Fruit fly (Drosophila melanogaster): Measurements from ENCODE around the gene Cpr65Eb.

The Cpr65Eb gene

DNA sequence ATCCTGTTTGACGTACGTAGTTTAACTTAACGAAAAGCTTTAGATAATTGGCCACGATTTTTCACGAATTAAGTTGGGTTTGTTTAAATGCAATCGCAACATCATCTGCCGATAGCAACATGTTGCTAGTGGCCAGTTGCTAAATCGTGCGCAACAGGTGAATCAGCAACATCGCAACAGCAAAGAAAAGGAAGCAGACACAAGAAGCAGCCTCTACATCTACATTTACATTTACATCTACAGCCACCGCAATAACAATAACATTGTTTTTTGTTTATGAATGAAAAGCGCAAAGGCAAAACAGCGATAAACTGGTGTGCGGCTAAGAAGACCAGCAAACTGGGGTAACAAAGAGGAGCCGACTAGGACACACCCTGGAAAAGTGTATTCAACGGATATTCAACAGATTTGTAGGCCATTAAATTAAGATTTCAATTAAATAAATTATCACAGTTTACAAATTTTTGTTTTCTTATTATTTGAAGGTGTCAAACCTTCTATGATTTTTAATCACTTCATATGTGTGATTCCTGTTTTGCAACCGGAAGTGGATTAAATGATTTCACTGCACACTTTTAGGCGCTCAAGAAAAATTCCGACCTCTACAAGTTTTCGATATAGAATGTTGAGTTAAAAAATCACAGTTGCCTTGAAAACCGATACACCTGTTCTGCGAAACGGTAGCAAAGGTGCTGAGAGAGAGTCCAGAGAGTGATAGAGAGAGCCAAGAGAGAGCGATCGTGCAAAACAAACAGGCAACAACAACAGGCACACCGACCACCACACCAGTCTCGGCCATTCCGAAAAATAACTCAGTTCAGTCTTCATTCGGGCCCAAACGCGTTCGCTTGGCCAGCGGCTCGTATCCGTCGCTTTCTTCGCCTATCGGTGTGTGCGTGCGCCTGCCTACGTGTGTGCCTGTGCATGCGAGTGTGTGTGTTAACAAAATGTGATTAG lies 45.4 kb upstream of the Cpr65Eb start, which contains the start of gene melt (continued):
- TF ChIP-seq sqz (GFP tag; optimal IDR thresholded peaks at IDR 0.05): peak; percentile 60
- peak; percentile 76 for TF ChIP-seq CG3847 (GFP tag; IDR thresholded peaks at IDR 0.05)
- TF ChIP-seq CG10147 (GFP tag; optimal IDR thresholded peaks at IDR 0.05): peak; percentile 87
- no peak for TF ChIP-seq corto (GFP tag; optimal IDR thresholded peaks at IDR 0.05)
- no peak for TF ChIP-seq fd64A (GFP tag; optimal IDR thresholded peaks at IDR 0.05)
- peak; percentile 78 for TF ChIP-seq repo (GFP tag; optimal IDR thresholded peaks at IDR 0.05)
- no peak for TF ChIP-seq CG11696 (GFP tag; IDR thresholded peaks at IDR 0.05)
- TF ChIP-seq CG14050 (GFP tag; IDR thresholded peaks at IDR 0.05): peak; percentile 52; the same call in 2 of the 3 replicates
- peak; percentile 83 for TF ChIP-seq nerfin-1 (tag; optimal IDR thresholded peaks at IDR 0.05)
- peak; percentile 83 for TF ChIP-seq pb (GFP tag; optimal IDR thresholded peaks at IDR 0.05)
- peak; percentile 53 for TF ChIP-seq H2.0 (GFP tag; IDR thresholded peaks at IDR 0.05)
- TF ChIP-seq CG9609 (GFP tag; optimal IDR thresholded peaks at IDR 0.05): peak; percentile 82
- TF ChIP-seq Awh (GFP tag; IDR thresholded peaks at IDR 0.05): peak; percentile 39; the same call in 1 of the 2 replicates
- TF ChIP-seq CG3838 (GFP tag; optimal IDR thresholded peaks at IDR 0.05): peak; percentile 68
- TF ChIP-seq pita (GFP tag; optimal IDR thresholded peaks at IDR 0.05): peak; percentile 14
- peak; percentile 87 to 91 for TF ChIP-seq Hr51 (GFP tag; optimal IDR thresholded peaks at IDR 0.05)
- peak; percentile 80 for TF ChIP-seq crc (GFP tag; optimal IDR thresholded peaks at IDR 0.05)
- TF ChIP-seq CG8478 (optimal IDR thresholded peaks at IDR 0.05): no peak
- TF ChIP-seq CG16863 (GFP tag; optimal IDR thresholded peaks at IDR 0.05): peak; percentile 83
- peak; percentile 87 for TF ChIP-seq fd96Cb (tag; optimal IDR thresholded peaks at IDR 0.05)
- 0 out of 3 replicates have a peak, but pooled peaks have one; percentile 58 for TF ChIP-seq H15 (GFP tag; IDR thresholded peaks at IDR 0.05)
- peak; percentile 75 for TF ChIP-seq slbo (GFP tag; IDR thresholded peaks at IDR 0.05)
- TF ChIP-seq CG4282 (GFP tag; optimal IDR thresholded peaks at IDR 0.05): peak; percentile 62
- peak; percentile 72 for TF ChIP-seq dm (GFP tag; optimal IDR thresholded peaks at IDR 0.05)
- TF ChIP-seq NK7.1 (GFP tag; optimal IDR thresholded peaks at IDR 0.05): peak; percentile 86
- peak; percentile 60 for TF ChIP-seq CG10366 (GFP tag; IDR thresholded peaks at IDR 0.05)
- TF ChIP-seq Blimp-1 (GFP tag; optimal IDR thresholded peaks at IDR 0.05): peak; percentile 73
- TF ChIP-seq CG2678 (tag; optimal IDR thresholded peaks at IDR 0.05): peak; percentile 93
- TF ChIP-seq CG32767 (GFP tag; IDR thresholded peaks at IDR 0.05): peak; percentile 74; the same call in 1 of the 2 replicates
- TF ChIP-seq CG10979 (tag; optimal IDR thresholded peaks at IDR 0.05): peak; percentile 89
- TF ChIP-seq lola (GFP tag; optimal IDR thresholded peaks at IDR 0.05): peak in 1 of 3 experiments; percentile 90
- TF ChIP-seq Nf-YB (GFP tag; optimal IDR thresholded peaks at IDR 0.05): peak; percentile 78
- peak; percentile 67 for TF ChIP-seq CG6683 (GFP tag; optimal IDR thresholded peaks at IDR 0.05)
- TF ChIP-seq zen (tag; optimal IDR thresholded peaks at IDR 0.05): peak; percentile 82
- TF ChIP-seq CG11695 (GFP tag; IDR thresholded peaks at IDR 0.05): peak; percentile 80
- peak; percentile 80 for TF ChIP-seq CG5245 (GFP tag; optimal IDR thresholded peaks at IDR 0.05)
- TF ChIP-seq CG18599 (GFP tag; optimal IDR thresholded peaks at IDR 0.05): peak; percentile 85
- peak; percentile 96 for TF ChIP-seq psq (GFP tag; optimal IDR thresholded peaks at IDR 0.05)
- peak; percentile 86 for TF ChIP-seq Dip3 (GFP tag; optimal IDR thresholded peaks at IDR 0.05)
- no peak for TF ChIP-seq hkb (optimal IDR thresholded peaks at IDR 0.05)
- TF ChIP-seq hkb (GFP tag; IDR thresholded peaks at IDR 0.05): peak; percentile 73
- no peak for TF ChIP-seq ab (GFP tag; optimal IDR thresholded peaks at IDR 0.05)
- TF ChIP-seq chif (GFP tag; optimal IDR thresholded peaks at IDR 0.05): peak; percentile 88 to 90
- TF ChIP-seq Ravus (GFP tag; IDR thresholded peaks at IDR 0.05): peak; percentile 44
- peak; percentile 88 for TF ChIP-seq dysf (GFP tag; IDR thresholded peaks at IDR 0.05)
- no peak for TF ChIP-seq crol (GFP tag; IDR thresholded peaks at IDR 0.05)
- TF ChIP-seq row (GFP tag; IDR thresholded peaks at IDR 0.05): peak; percentile 95
- TF ChIP-seq az2 (GFP tag; optimal IDR thresholded peaks at IDR 0.05): peak; percentile 89
- peak; percentile 82; the same call in 2 of the 3 replicates for TF ChIP-seq CG11093 (GFP tag; IDR thresholded peaks at IDR 0.05)

Data from whole organism, embryonic.